Comparison of ENCODE assay signal across 1 fruit fly cellular context in the genomic region with DNA sequence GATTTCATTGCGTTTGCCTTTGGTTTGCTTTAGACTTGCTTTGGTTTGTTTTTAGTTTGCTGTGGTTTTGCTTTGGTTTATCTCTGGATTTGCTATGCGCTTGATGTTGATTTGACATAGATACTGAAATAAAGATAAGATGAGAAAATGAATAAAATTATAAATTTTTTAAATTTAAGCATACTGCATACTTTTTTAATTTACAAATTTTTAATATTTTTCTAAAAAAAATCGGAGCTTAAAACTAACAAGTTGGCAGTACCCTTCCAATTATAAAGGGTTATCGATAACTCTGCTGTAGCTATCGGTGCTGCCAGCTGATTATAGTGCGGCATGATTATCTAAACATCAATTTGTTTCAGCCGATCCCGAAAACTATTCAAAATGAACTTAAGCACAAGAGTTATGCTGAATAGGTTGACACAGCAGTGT.
TF ChIP-seq lines count a peak whose summit lies in the region.

A gene (plus strand): TSS at position 307 of the 432 bp plus-strand sequence.

TF ChIP-seq in whole organism, embryonic, 481 proteins besides CTCF, POLR2A, EP300 and RAD21 (continued from another document):
- peak; percentile 26 for TF ChIP-seq CG2129 (GFP tag; IDR thresholded peaks at IDR 0.05; lab: Robert Waterston, UW; ENCODE audit: partially characterized antibody)
- TF ChIP-seq Oaz (GFP tag; IDR thresholded peaks at IDR 0.05; lab: Robert Waterston, UW) = no peak
- no peak for TF ChIP-seq h (optimal IDR thresholded peaks at IDR 0.05; lab: Kevin White, UChicago)
- TF ChIP-seq vvl (GFP tag; IDR thresholded peaks at IDR 0.05; lab: Robert Waterston, UW) = no peak
- no peak for TF ChIP-seq dysf (GFP tag; IDR thresholded peaks at IDR 0.05; lab: Robert Waterston, UW)
- TF ChIP-seq fd3F (GFP tag; optimal IDR thresholded peaks at IDR 0.05; lab: Kevin White, UChicago) = no peak
- TF ChIP-seq CG15601 (tag; optimal IDR thresholded peaks at IDR 0.05; lab: Kevin White, UChicago) = peak; percentile 65
- no peak for TF ChIP-seq her (GFP tag; optimal IDR thresholded peaks at IDR 0.05; lab: Kevin White, UChicago)
- peak; percentile 69 for TF ChIP-seq CG17829 (tag; optimal IDR thresholded peaks at IDR 0.05; lab: Kevin White, UChicago)
- no peak for TF ChIP-seq CG10366 (GFP tag; IDR thresholded peaks at IDR 0.05; lab: Robert Waterston, UW)
- TF ChIP-seq repo (GFP tag; optimal IDR thresholded peaks at IDR 0.05; lab: Kevin White, UChicago) = no peak
- peak; percentile 52 for TF ChIP-seq nmo (GFP tag; optimal IDR thresholded peaks at IDR 0.05; lab: Kevin White, UChicago)
- TF ChIP-seq Dll (GFP tag; IDR thresholded peaks at IDR 0.05; lab: Robert Waterston, UW; ENCODE audit: partially characterized antibody) = peak; percentile 75
- peak; percentile 52 for TF ChIP-seq Fer3 (tag; optimal IDR thresholded peaks at IDR 0.05; lab: Kevin White, UChicago)
- no peak for TF ChIP-seq seq (GFP tag; IDR thresholded peaks at IDR 0.05; lab: Robert Waterston, UW)
- TF ChIP-seq oc (tag; optimal IDR thresholded peaks at IDR 0.05; lab: Kevin White, UChicago) = no peak
- no peak for TF ChIP-seq CG12769 (tag; optimal IDR thresholded peaks at IDR 0.05; lab: Kevin White, UChicago)
- no peak for TF ChIP-seq Optix (GFP tag; IDR thresholded peaks at IDR 0.05; lab: Robert Waterston, UW)
- TF ChIP-seq CG6791 (GFP tag; IDR thresholded peaks at IDR 0.05; lab: Robert Waterston, UW; ENCODE audit: partially characterized antibody) = peak; percentile 62; the same call in 2 of the 3 replicates
- TF ChIP-seq HHEX (GFP tag; optimal IDR thresholded peaks at IDR 0.05; lab: Kevin White, UChicago) = no peak
- peak; percentile 37 for TF ChIP-seq CG4328 (GFP tag; optimal IDR thresholded peaks at IDR 0.05; lab: Kevin White, UChicago)
- no peak for TF ChIP-seq emc (GFP tag; optimal IDR thresholded peaks at IDR 0.05; lab: Kevin White, UChicago)
- peak; percentile 60 for TF ChIP-seq CG15696 (tag; optimal IDR thresholded peaks at IDR 0.05; lab: Kevin White, UChicago)
- TF ChIP-seq Dip2 (GFP tag; IDR thresholded peaks at IDR 0.05; lab: Robert Waterston, UW) = no peak
- TF ChIP-seq Hsf (GFP tag; optimal IDR thresholded peaks at IDR 0.05; lab: Kevin White, UChicago) = no peak
- peak; percentile 1 for TF ChIP-seq Max (GFP tag; optimal IDR thresholded peaks at IDR 0.05; lab: Kevin White, UChicago)
- TF ChIP-seq CG4617 (GFP tag; optimal IDR thresholded peaks at IDR 0.05; lab: Kevin White, UChicago; ENCODE audit: borderline replicate concordance) = peak; percentile 22
- TF ChIP-seq Hr3 (GFP tag; optimal IDR thresholded peaks at IDR 0.05; lab: Kevin White, UChicago) = peak; percentile 18
- TF ChIP-seq gt (GFP tag; IDR thresholded peaks at IDR 0.05; lab: Robert Waterston, UW) = no peak
- TF ChIP-seq Antp (GFP tag; optimal IDR thresholded peaks at IDR 0.05; lab: Kevin White, UChicago) = no peak
- TF ChIP-seq CG10209 (GFP tag; optimal IDR thresholded peaks at IDR 0.05; lab: Kevin White, UChicago) = no peak
- TF ChIP-seq CG10654 (GFP tag; optimal IDR thresholded peaks at IDR 0.05; lab: Kevin White, UChicago) = peak; percentile 10
- TF ChIP-seq CG18476 (GFP tag; optimal IDR thresholded peaks at IDR 0.05; lab: Kevin White, UChicago) = peak; percentile 17
- peak; percentile 100 for TF ChIP-seq trem (tag; optimal IDR thresholded peaks at IDR 0.05; lab: Kevin White, UChicago)
- TF ChIP-seq dm (GFP tag; optimal IDR thresholded peaks at IDR 0.05; lab: Kevin White, UChicago) = no peak
- peak; percentile 37 for TF ChIP-seq Nf-YB (GFP tag; optimal IDR thresholded peaks at IDR 0.05; lab: Kevin White, UChicago)
- no peak for TF ChIP-seq ATbp (GFP tag; optimal IDR thresholded peaks at IDR 0.05; lab: Kevin White, UChicago)
- TF ChIP-seq Mrtf (GFP tag; IDR thresholded peaks at IDR 0.05; lab: Robert Waterston, UW) = no peak
- peak; percentile 26 for TF ChIP-seq CG9727 (GFP tag; optimal IDR thresholded peaks at IDR 0.05; lab: Kevin White, UChicago)
- peak; percentile 56 for TF ChIP-seq B-H2 (GFP tag; optimal IDR thresholded peaks at IDR 0.05; lab: Kevin White, UChicago)
- no peak for TF ChIP-seq CG3847 (GFP tag; IDR thresholded peaks at IDR 0.05; lab: Robert Waterston, UW)
- peak; percentile 81 for TF ChIP-seq bbx (GFP tag; IDR thresholded peaks at IDR 0.05; lab: Robert Waterston, UW; ENCODE audit: partially characterized antibody)
- peak; percentile 65; the same call in 1 of the 2 replicates for TF ChIP-seq amos (GFP tag; IDR thresholded peaks at IDR 0.05; lab: Robert Waterston, UW; ENCODE audit: partially characterized antibody)
- TF ChIP-seq CG7357 (GFP tag; IDR thresholded peaks at IDR 0.05; lab: Robert Waterston, UW) = no peak
